Fruit fly (Drosophila melanogaster) whole organism, embryonic: ENCODE data around the gene nompC.
A peak's percentile ranks its signal among the peaks of the same experiment; 100 is the strongest.

Source experiments
- BEAF-32 ChIP-seq: fragments of 200-800 bp; sonication (Bioruptor generic); optimal IDR thresholded peaks from 3 replicates; lab custom pipeline; 2017; ENCODE audit warnings: missing biosample characterization, missing genetic modification characterization, mild to moderate bottlenecking, moderate library complexity, missing genetic modification reagents
- CG11695 ChIP-seq: fragments of 200-800 bp; sonication (Bioruptor generic); IDR thresholded peaks from 3 replicates; pipeline ENCODE4 v1.3.6; 2022; ENCODE audit warnings: missing biosample characterization, missing genetic modification characterization
- CG11723 ChIP-seq: fragments of 200-800 bp; sonication (Bioruptor generic); optimal IDR thresholded peaks from 2 replicates; lab custom pipeline; 2017; ENCODE audit warnings: missing biosample characterization, mild to moderate bottlenecking, missing genetic modification characterization
- CG14965 ChIP-seq: fragments of 200-800 bp; sonication (Bioruptor generic); optimal IDR thresholded peaks from 2 replicates; lab custom pipeline; 2016; ENCODE audit warnings: missing biosample characterization, missing genetic modification characterization, borderline replicate concordance
- CG1602 ChIP-seq: fragments of 200-800 bp; sonication (Bioruptor generic); optimal IDR thresholded peaks from 3 replicates; lab custom pipeline; 2016; ENCODE audit warnings: missing biosample characterization, missing genetic modification characterization
- CG16863 ChIP-seq: fragments of 200-800 bp; sonication (Bioruptor generic); optimal IDR thresholded peaks from 3 replicates; lab custom pipeline; 2016; ENCODE audit warnings: missing biosample characterization, missing genetic modification characterization
- CG17385 ChIP-seq: fragments of 200-800 bp; sonication (Bioruptor generic); optimal IDR thresholded peaks from 3 replicates; lab custom pipeline; 2018; ENCODE audit warnings: missing biosample characterization, mild to moderate bottlenecking, missing genetic modification characterization
- CG17568 ChIP-seq: fragments of 200-800 bp; sonication (Bioruptor generic); optimal IDR thresholded peaks from 2 replicates; lab custom pipeline; 2018; ENCODE audit warnings: missing biosample characterization, mild to moderate bottlenecking, missing genetic modification characterization, moderate library complexity
- CG31388 ChIP-seq: fragments of 200-800 bp; sonication (Bioruptor generic); optimal IDR thresholded peaks from 2 replicates; lab custom pipeline; 2016; ENCODE audit warnings: missing biosample characterization, missing genetic modification characterization
- CG32532 ChIP-seq: fragments of 200-800 bp; sonication (Bioruptor generic); IDR thresholded peaks from 2 replicates; pipeline ENCODE4 v1.3.6; 2022; ENCODE audit warnings: missing biosample characterization, missing genetic modification characterization
- CG32767 ChIP-seq: fragments of 200-800 bp; sonication (Bioruptor generic); IDR thresholded peaks from 2 replicates; pipeline ENCODE4 v1.3.6; 2022; ENCODE audit warnings: missing biosample characterization, missing genetic modification characterization
- CG33557 ChIP-seq: fragments of 200-800 bp; sonication (Bioruptor generic); optimal IDR thresholded peaks from 2 replicates; lab custom pipeline; 2019; ENCODE audit warnings: missing biosample characterization, mild to moderate bottlenecking, missing genetic modification characterization, moderate library complexity
- CG4617 ChIP-seq: fragments of 200-800 bp; sonication (Bioruptor generic); optimal IDR thresholded peaks from 3 replicates; lab custom pipeline; 2016; ENCODE audit warnings: missing biosample characterization, missing genetic modification characterization, borderline replicate concordance
- CG5180 ChIP-seq: fragments of 200-800 bp; sonication (Bioruptor generic); optimal IDR thresholded peaks from 3 replicates; lab custom pipeline; 2017; ENCODE audit warnings: missing biosample characterization, missing genetic modification characterization, mild to moderate bottlenecking, moderate library complexity, missing genetic modification reagents
- CG8388 ChIP-seq: fragments of 200-800 bp; sonication (Bioruptor generic); optimal IDR thresholded peaks from 2 replicates; lab custom pipeline; 2019; ENCODE audit warnings: missing biosample characterization, mild to moderate bottlenecking, missing genetic modification characterization, moderate library complexity
- CG8478 ChIP-seq: fragments of >200 bp; optimal IDR thresholded peaks from 2 replicates; lab custom pipeline; 2018
- CG9215 ChIP-seq: fragments of 200-800 bp; sonication (Bioruptor generic); IDR thresholded peaks from 2 replicates; pipeline ENCODE4 v1.3.6; 2022; ENCODE audit warnings: missing biosample characterization, missing genetic modification characterization
- CG9797 ChIP-seq: fragments of 200-800 bp; sonication (Bioruptor generic); optimal IDR thresholded peaks from 3 replicates; lab custom pipeline; 2018; ENCODE audit warnings: missing biosample characterization, mild to moderate bottlenecking, missing genetic modification characterization
- Camta ChIP-seq: fragments of 200-800 bp; sonication (Bioruptor generic); optimal IDR thresholded peaks from 2 replicates; lab custom pipeline; 2016; ENCODE audit warnings: missing biosample characterization, missing genetic modification characterization
- Chrac-16 ChIP-seq: fragments of 200-800 bp; sonication (Bioruptor generic); optimal IDR thresholded peaks from 3 replicates; lab custom pipeline; 2016; ENCODE audit warnings: missing biosample characterization, missing genetic modification characterization
- Dip3 ChIP-seq: fragments of 200-800 bp; sonication (Bioruptor generic); optimal IDR thresholded peaks from 3 replicates; lab custom pipeline; 2016; ENCODE audit warnings: missing biosample characterization, missing genetic modification characterization
- Dref ChIP-seq: fragments of 200-800 bp; sonication (Bioruptor generic); IDR thresholded peaks from 2 replicates; pipeline ENCODE4 v1.3.6; 2022; ENCODE audit warnings: missing biosample characterization, missing genetic modification characterization
- Fer1 ChIP-seq: fragments of 200-800 bp; sonication (Bioruptor generic); optimal IDR thresholded peaks from 2 replicates; lab custom pipeline; 2017; ENCODE audit warnings: missing biosample characterization, mild to moderate bottlenecking, missing genetic modification characterization
- GATAe ChIP-seq: fragments of 200-800 bp; sonication (Bioruptor generic); conservative IDR thresholded peaks from 2 replicates; pipeline ENCODE4 v1.3.6; 2022; ENCODE audit warnings: missing biosample characterization, missing genetic modification characterization
- Gsc ChIP-seq: fragments of 200-800 bp; sonication (Bioruptor generic); IDR thresholded peaks from 2 replicates; pipeline ENCODE4 v1.3.6; 2022; ENCODE audit warnings: missing biosample characterization, missing genetic modification characterization
- Hr78 ChIP-seq, 2 experiments: fragments of 200-800 bp in 1 of 2; fragments of >200 bp in 1 of 2; sonication (Bioruptor generic) in 1 of 2; optimal IDR thresholded peaks; 2 replicates each; lab custom pipeline; 2017 to 2019; ENCODE audit warnings: missing biosample characterization in 2 of 2, missing genetic modification characterization in 2 of 2, mild to moderate bottlenecking in 1 of 2, moderate library complexity in 1 of 2
- Pdp1 ChIP-seq, 2 experiments: fragments of 200-800 bp; sonication (Bioruptor generic); optimal IDR thresholded peaks; 3 replicates each; lab custom pipeline; 2016; ENCODE audit warnings: missing biosample characterization in 2 of 2, missing genetic modification characterization in 2 of 2, mild to moderate bottlenecking in 1 of 2, moderate library complexity in 1 of 2
- Ravus ChIP-seq: fragments of 200-800 bp; sonication (Bioruptor generic); IDR thresholded peaks from 2 replicates; pipeline ENCODE4 v1.3.6; 2022; ENCODE audit warnings: missing biosample characterization, missing genetic modification characterization
- Spps ChIP-seq: fragments of 200-800 bp; sonication (Bioruptor generic); optimal IDR thresholded peaks from 2 replicates; lab custom pipeline; 2018; ENCODE audit warnings: missing biosample characterization, mild to moderate bottlenecking, missing genetic modification characterization
- Stat92E ChIP-seq, 3 experiments: fragments of >200 bp in 2 of 3; fragments of 200-800 bp in 1 of 3; sonication (Bioruptor generic) in 1 of 3; optimal IDR thresholded peaks; 2 replicates each; lab custom pipeline; 2017 to 2019; ENCODE audit warnings: missing biosample characterization in 3 of 3, missing genetic modification characterization in 3 of 3, mild to moderate bottlenecking in 1 of 3, moderate library complexity in 1 of 3
- Tbp ChIP-seq: fragments of >200 bp; optimal IDR thresholded peaks from 2 replicates; lab custom pipeline; 2018; ENCODE audit warnings: missing biosample characterization, missing genetic modification characterization
- Usf ChIP-seq: fragments of 200-800 bp; sonication (Bioruptor generic); optimal IDR thresholded peaks from 2 replicates; lab custom pipeline; 2017; ENCODE audit warnings: missing genotype, missing biosample characterization, missing genetic modification characterization
- Vsx1 ChIP-seq: fragments of 200-800 bp; sonication (Bioruptor generic); optimal IDR thresholded peaks from 2 replicates; lab custom pipeline; 2017; ENCODE audit warnings: missing biosample characterization, mild to moderate bottlenecking, missing genetic modification characterization, missing genetic modification reagents
- cg ChIP-seq: fragments of 200-800 bp; sonication (Bioruptor generic); optimal IDR thresholded peaks from 3 replicates; lab custom pipeline; 2019; ENCODE audit warnings: missing biosample characterization, mild to moderate bottlenecking, missing genetic modification characterization, moderate library complexity
- exex ChIP-seq: fragments of 200-800 bp; sonication (Bioruptor generic); optimal IDR thresholded peaks from 4 replicates; lab custom pipeline; 2018; ENCODE audit warnings: missing biosample characterization, mild to moderate bottlenecking, missing genetic modification characterization, moderate library complexity
- fu2 ChIP-seq: fragments of 200-800 bp; sonication (Bioruptor generic); optimal IDR thresholded peaks from 2 replicates; lab custom pipeline; 2016; ENCODE audit warnings: missing biosample characterization, missing genetic modification characterization
- gcm2 ChIP-seq: fragments of 200-800 bp; sonication (Bioruptor generic); optimal IDR thresholded peaks from 2 replicates; lab custom pipeline; 2016; ENCODE audit warnings: missing biosample characterization, missing genetic modification characterization
- knrl ChIP-seq: fragments of 200-800 bp; sonication (Bioruptor generic); IDR thresholded peaks from 3 replicates; pipeline ENCODE4 v1.3.6; 2022; ENCODE audit warnings: missing biosample characterization, missing genetic modification characterization; ENCODE audit not compliant: partially characterized antibody
- maf-S ChIP-seq: fragments of 200-800 bp; sonication (Bioruptor generic); optimal IDR thresholded peaks from 2 replicates; lab custom pipeline; 2016; ENCODE audit warnings: missing biosample characterization, missing genetic modification characterization
- nerfin-2 ChIP-seq: fragments of 200-800 bp; sonication (Bioruptor generic); IDR thresholded peaks from 2 replicates; pipeline ENCODE4 v1.3.6; 2022; ENCODE audit warnings: missing biosample characterization, missing genetic modification characterization; ENCODE audit not compliant: partially characterized antibody
- otp ChIP-seq: fragments of 200-800 bp; sonication (Bioruptor generic); IDR thresholded peaks from 3 replicates; pipeline ENCODE4, ENCODE4 v1.3.6; 2022; ENCODE audit warnings: missing biosample characterization, missing genetic modification characterization
- pb ChIP-seq: fragments of 200-800 bp; sonication (Bioruptor generic); optimal IDR thresholded peaks from 3 replicates; lab custom pipeline; 2016; ENCODE audit warnings: missing biosample characterization, missing genetic modification characterization
- sim ChIP-seq: fragments of 200-800 bp; sonication (Bioruptor generic); IDR thresholded peaks from 2 replicates; pipeline ENCODE4 v1.3.6; 2022; ENCODE audit warnings: missing biosample characterization, missing genetic modification characterization
- slou ChIP-seq: fragments of 200-800 bp; sonication (Bioruptor generic); optimal IDR thresholded peaks from 3 replicates; lab custom pipeline; 2016; ENCODE audit warnings: missing biosample characterization, missing genetic modification characterization
- so ChIP-seq: fragments of 200-800 bp; sonication (Bioruptor generic); IDR thresholded peaks from 3 replicates; pipeline ENCODE4 v1.3.6; 2022; ENCODE audit warnings: missing biosample characterization, missing genetic modification characterization
- tll ChIP-seq, 2 experiments: fragments of 200-800 bp in 1 of 2; fragments of >200 bp in 1 of 2; sonication (Bioruptor generic) in 1 of 2; optimal IDR thresholded peaks; 2 replicates each; lab custom pipeline; 2017 to 2019; ENCODE audit warnings: missing biosample characterization in 2 of 2, missing genetic modification characterization in 2 of 2, mild to moderate bottlenecking in 1 of 2, moderate library complexity in 1 of 2
- yki ChIP-seq: fragments of >200 bp; optimal IDR thresholded peaks from 3 replicates; lab custom pipeline; 2018

nompC gene

dm6 chr2L:5324958-5325850 is 20.8 kb upstream of the nompC start (continued):
- TF ChIP-seq CG11723 (GFP tag; lab: Kevin White, UChicago) (no peak), CG8478 (lab: Kevin White, UChicago) (no peak), tll (GFP tag; optimal IDR thresholded peaks at IDR 0.05; lab: Kevin White, UChicago) (no peak), Hr78 (GFP tag; optimal IDR thresholded peaks at IDR 0.05; lab: Kevin White, UChicago) (peak in 1 of 2 experiments; percentile 61), Fer1 (GFP tag; lab: Kevin White, UChicago) (peak; percentile 20), CG17385 (GFP tag; lab: Kevin White, UChicago) (peak; percentile 93), gcm2 (GFP tag; lab: Kevin White, UChicago) (no peak), CG32767 (GFP tag; lab: Robert Waterston, UW) (0 out of 2 replicates have a peak, but pooled peaks have one; percentile 8), Spps (tag; lab: Kevin White, UChicago) (no peak), pb (GFP tag; lab: Kevin White, UChicago) (no peak), Dref (GFP tag; lab: Robert Waterston, UW) (peak; percentile 75), slou (GFP tag; lab: Kevin White, UChicago) (no peak), nerfin-2 (GFP tag; lab: Robert Waterston, UW) (peak; percentile 29; the same call in 1 of the 2 replicates), CG8388 (GFP tag; lab: Kevin White, UChicago) (peak; percentile 20), CG32532 (GFP tag; lab: Robert Waterston, UW) (peak; percentile 86), so (peak; percentile 82), CG5180 (GFP tag; lab: Kevin White, UChicago) (no peak), CG16863 (GFP tag; lab: Kevin White, UChicago) (peak; percentile 3), BEAF-32 (GFP tag; lab: Kevin White, UChicago) (peak; percentile 83), Vsx1 (GFP tag; lab: Kevin White, UChicago) (no peak), Stat92E (GFP tag; optimal IDR thresholded peaks at IDR 0.05; lab: Kevin White, UChicago) (peak in 1 of 3 experiments; percentile 86), CG33557 (GFP tag; lab: Kevin White, UChicago) (no peak), Camta (GFP tag; lab: Kevin White, UChicago) (no peak), CG4617 (no peak), CG11695 (GFP tag; lab: Robert Waterston, UW) (peak; percentile 58; the same call in 1 of the 3 replicates), GATAe (GFP tag; lab: Robert Waterston, UW) (no peak), maf-S (peak; percentile 2), CG1602 (peak; percentile 1), Ravus (GFP tag; lab: Robert Waterston, UW) (no peak), Tbp (GFP tag; lab: Kevin White, UChicago) (no peak), knrl (GFP tag; lab: Robert Waterston, UW) (peak; percentile 76), Pdp1 (GFP tag; optimal IDR thresholded peaks at IDR 0.05; lab: Kevin White, UChicago) (peak; percentile 56 to 59), CG31388 (no peak), Usf (peak; percentile 15), fu2 (GFP tag; lab: Kevin White, UChicago) (peak; percentile 18), sim (GFP tag; lab: Robert Waterston, UW) (no peak), otp (GFP tag; lab: Robert Waterston, UW) (peak; percentile 65; the same call in 1 of the 3 replicates), CG17568 (GFP tag; lab: Kevin White, UChicago) (no peak), CG14965 (GFP tag; lab: Kevin White, UChicago) (no peak), CG9797 (GFP tag; lab: Kevin White, UChicago) (peak; percentile 21), Gsc (GFP tag; lab: Robert Waterston, UW) (no peak), yki (lab: Kevin White, UChicago) (no peak), Dip3 (GFP tag; lab: Kevin White, UChicago) (peak; percentile 24), Chrac-16 (GFP tag; lab: Kevin White, UChicago) (peak; percentile 44), exex (tag; lab: Kevin White, UChicago) (no peak), CG9215 (GFP tag; lab: Robert Waterston, UW) (peak; percentile 57), cg (GFP tag; lab: Kevin White, UChicago) (peak; percentile 89)
